Fruit fly (Drosophila melanogaster) whole organism, prepupa: ENCODE data around the gene CG8119.
A peak's percentile ranks its signal among the peaks of the same experiment; 100 is the strongest.

Experiments
- CG10631 ChIP-seq: fragments of 200-800 bp; sonication (Bioruptor generic); optimal IDR thresholded peaks from 2 replicates; lab custom pipeline; 2016; ENCODE audit warnings: missing biosample characterization, missing genetic modification characterization
- CG11762 ChIP-seq: fragments of 200-800 bp; sonication (Bioruptor generic); optimal IDR thresholded peaks from 3 replicates; lab custom pipeline; 2016; ENCODE audit warnings: missing biosample characterization, missing genetic modification characterization; ENCODE audit not compliant: insufficient read depth
- CG15336 ChIP-seq: fragments of 200-800 bp; sonication (Bioruptor generic); IDR thresholded peaks from 2 replicates; pipeline ENCODE4 v1.3.6; 2022; ENCODE audit warnings: missing biosample characterization, missing genetic modification characterization
- CG3032 ChIP-seq: fragments of 200-800 bp; optimal IDR thresholded peaks from 2 replicates; lab custom pipeline; 2019; ENCODE audit warnings: missing biosample characterization, mild to moderate bottlenecking, missing genetic modification characterization, moderate library complexity
- CG8632 ChIP-seq: fragments of 200-800 bp; sonication (Bioruptor generic); optimal IDR thresholded peaks from 3 replicates; lab custom pipeline; 2016; ENCODE audit warnings: missing biosample characterization, missing genetic modification characterization
- Sox102F ChIP-seq: fragments of 200-800 bp; sonication (Bioruptor generic); optimal IDR thresholded peaks from 2 replicates; lab custom pipeline; 2016; ENCODE audit warnings: missing biosample characterization, mild to moderate bottlenecking, missing genetic modification characterization
- Sox15 ChIP-seq: fragments of 200-800 bp; sonication (Bioruptor generic); optimal IDR thresholded peaks from 3 replicates; lab custom pipeline; 2016; ENCODE audit warnings: missing biosample characterization, missing genetic modification characterization
- achi ChIP-seq: fragments of 200-800 bp; sonication (Bioruptor generic); optimal IDR thresholded peaks from 3 replicates; lab custom pipeline; 2016; ENCODE audit warnings: missing biosample characterization, missing genetic modification characterization
- cyc ChIP-seq: fragments of 200-800 bp; sonication (Bioruptor generic); optimal IDR thresholded peaks from 3 replicates; lab custom pipeline; 2016; ENCODE audit warnings: missing biosample characterization, missing genetic modification characterization
- esn ChIP-seq: fragments of 200-800 bp; sonication (Bioruptor generic); optimal IDR thresholded peaks from 2 replicates; lab custom pipeline; 2016; ENCODE audit warnings: missing biosample characterization, mild to moderate bottlenecking, missing genetic modification characterization, moderate library complexity
- fd59A ChIP-seq: fragments of 200-800 bp; sonication (Bioruptor generic); optimal IDR thresholded peaks from 2 replicates; lab custom pipeline; 2017; ENCODE audit warnings: missing biosample characterization, mild to moderate bottlenecking, missing genetic modification characterization, missing genetic modification reagents
- ss ChIP-seq, 2 experiments: fragments of 200-800 bp; sonication (Bioruptor generic); optimal IDR thresholded peaks; 2 replicates in 1 of 2; 3 replicates in 1 of 2; lab custom pipeline; 2017 to 2018; ENCODE audit warnings: mild to moderate bottlenecking in 2 of 2, missing biosample characterization in 2 of 2, missing genetic modification characterization in 2 of 2, moderate library complexity in 1 of 2
- vri ChIP-seq: fragments of 200-800 bp; sonication (Bioruptor generic); optimal IDR thresholded peaks from 3 replicates; lab custom pipeline; 2016; ENCODE audit warnings: missing biosample characterization, mild to moderate bottlenecking, missing genetic modification characterization

DNA sequence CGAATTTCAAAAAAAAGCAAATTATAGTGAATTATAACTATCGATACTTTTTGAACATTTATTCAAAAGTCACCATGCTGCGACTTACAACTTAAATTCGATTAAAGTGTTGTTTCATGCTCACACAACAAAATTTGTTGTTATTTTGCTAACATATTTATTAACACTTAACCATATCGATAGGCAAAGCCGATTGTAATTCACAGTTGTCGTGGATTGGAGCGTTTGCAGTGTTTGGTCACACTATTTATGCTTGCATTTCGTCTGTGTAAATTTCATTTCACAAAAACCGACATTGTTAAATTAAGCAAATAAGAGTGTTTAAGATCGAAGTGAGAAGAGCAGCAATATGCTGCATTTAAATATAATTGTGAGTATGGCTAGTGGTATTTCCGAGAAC lies 50.0 kb downstream of the CG8119 start, which contains the start of gene HUWE1:
- TF ChIP-seq Sox102F (no peak), Sox15 (GFP tag; lab: Kevin White, UChicago) (no peak), CG8632 (GFP tag; lab: Kevin White, UChicago) (no peak), CG3032 (no peak), vri (GFP tag; lab: Kevin White, UChicago) (no peak), CG11762 (GFP tag; lab: Kevin White, UChicago) (no peak), esn (GFP tag; lab: Kevin White, UChicago) (peak; percentile 10), CG15336 (GFP tag; lab: Robert Waterston, UW) (0 out of 2 replicates have a peak, but pooled peaks have one; percentile 14), fd59A (GFP tag; lab: Kevin White, UChicago) (no peak), cyc (no peak), ss (GFP tag; optimal IDR thresholded peaks at IDR 0.05; lab: Kevin White, UChicago) (no peak), CG10631 (GFP tag; lab: Kevin White, UChicago) (no peak), achi (no peak)
